Fruit fly (Drosophila melanogaster) whole organism, wandering third instar larva: ENCODE measurements around the gene CG34404.

Experiments
- CG32264 ChIP-seq: fragments of 200-800 bp; sonication (Bioruptor generic); optimal IDR thresholded peaks from 2 replicates; lab custom pipeline; 2016; ENCODE audit warnings: missing biosample characterization, missing genetic modification characterization
- Dif ChIP-seq: fragments of 200-275, 200-300 bp; sonication (Bioruptor generic); optimal IDR thresholded peaks from 2 replicates; lab custom pipeline; 2018; ENCODE audit warnings: missing biosample characterization, missing genetic modification characterization; ENCODE audit not compliant: partially characterized antibody
- Hr78 ChIP-seq: fragments of >200 bp; optimal IDR thresholded peaks from 2 replicates; lab custom pipeline; 2017; ENCODE audit warnings: missing biosample characterization, missing genetic modification characterization
- Mio ChIP-seq: sonication (Bioruptor generic); optimal IDR thresholded peaks from 2 replicates; lab custom pipeline; 2016; ENCODE audit warnings: missing biosample characterization, missing genetic modification characterization
- Myc ChIP-seq: fragments of >200 bp; optimal IDR thresholded peaks from 2 replicates; lab custom pipeline; 2017
- dl ChIP-seq, 2 experiments: fragments of 175-275, 200-275 bp in 1 of 2; fragments of 200-275 bp in 1 of 2; sonication (Bioruptor generic); optimal IDR thresholded peaks; lab custom pipeline; 2018; ENCODE audit warnings: mild to moderate bottlenecking in 2 of 2, missing biosample characterization in 2 of 2, missing genetic modification characterization in 2 of 2, moderate library complexity in 2 of 2; ENCODE audit not compliant: partially characterized antibody in 2 of 2, insufficient read depth in 1 of 2
- dmrt93B ChIP-seq: fragments of 200-800 bp; sonication (Bioruptor generic); optimal IDR thresholded peaks from 2 replicates; lab custom pipeline; 2018; ENCODE audit warnings: missing biosample characterization, mild to moderate bottlenecking, missing genetic modification characterization
- dsf ChIP-seq: sonication (Bioruptor generic); optimal IDR thresholded peaks from 2 replicates; lab custom pipeline; 2016; ENCODE audit warnings: missing biosample characterization, missing genetic modification characterization, borderline replicate concordance
- ey ChIP-seq: fragments of 200-800 bp; sonication (Bioruptor generic); optimal IDR thresholded peaks from 2 replicates; lab custom pipeline; 2016; ENCODE audit warnings: missing biosample characterization, missing genetic modification characterization
- lola ChIP-seq: fragments of >200 bp; optimal IDR thresholded peaks from 2 replicates; lab custom pipeline; 2017; ENCODE audit warnings: missing biosample characterization, missing genetic modification characterization
- pan ChIP-seq: fragments of >200 bp; optimal IDR thresholded peaks from 2 replicates; lab custom pipeline; 2017
- rgr ChIP-seq: fragments of 200-800 bp; sonication (Bioruptor generic); optimal IDR thresholded peaks from 3 replicates; lab custom pipeline; 2016; ENCODE audit warnings: missing biosample characterization, mild to moderate bottlenecking, missing genetic modification characterization
- sage ChIP-seq: fragments of 200-800 bp; sonication (Bioruptor generic); optimal IDR thresholded peaks from 2 replicates; lab custom pipeline; 2016; ENCODE audit warnings: missing biosample characterization, mild to moderate bottlenecking, missing genetic modification characterization
- sv ChIP-seq: fragments of 200-800 bp; sonication (Bioruptor generic); optimal IDR thresholded peaks from 3 replicates; lab custom pipeline; 2016; ENCODE audit warnings: missing biosample characterization, missing genetic modification characterization

The CG34404 gene

dm6 chr3R:15313836-15314235, 53.6 kb downstream of the CG34404 start:
- no peak for TF ChIP-seq dsf (GFP tag; lab: Kevin White, UChicago)
- TF ChIP-seq ey: no peak
- TF ChIP-seq Dif (GFP tag; lab: Kevin White, UChicago): no peak
- TF ChIP-seq Mio (GFP tag; lab: Kevin White, UChicago): no peak
- TF ChIP-seq CG32264 (GFP tag; lab: Kevin White, UChicago): no peak
- TF ChIP-seq dmrt93B (GFP tag; lab: Kevin White, UChicago): no peak
- TF ChIP-seq sage (GFP tag; lab: Kevin White, UChicago): no peak
- no peak for TF ChIP-seq pan
- TF ChIP-seq dl (GFP tag; optimal IDR thresholded peaks at IDR 0.05; lab: Kevin White, UChicago; ENCODE audit: insufficient read depth in 1 of 2, partially characterized antibody in 2 of 2): no peak
- TF ChIP-seq rgr (GFP tag; lab: Kevin White, UChicago): no peak
- TF ChIP-seq Myc (lab: Kevin White, UChicago): no peak
- no peak for TF ChIP-seq sv
- no peak for TF ChIP-seq lola (GFP tag; lab: Kevin White, UChicago)
- TF ChIP-seq Hr78 (GFP tag; lab: Kevin White, UChicago): no peak
- TF ChIP-seq, all 38 proteins: peak for 0
